Fruit fly (Drosophila melanogaster): ENCODE data around the gene TotE.

The TotE gene

dm6 chr2L:19913416-19913815 is at the start of gene TotE:
Gene TotE (minus strand): TSS chr2L:19913516.
- TF ChIP-seq EcR (GFP tag; optimal IDR thresholded peaks at IDR 0.05) (no peak), Dll (optimal IDR thresholded peaks at IDR 0.05) (no peak), pan (optimal IDR thresholded peaks at IDR 0.05) (no peak), CG8478 (optimal IDR thresholded peaks at IDR 0.05) (no peak), usp (GFP tag; optimal IDR thresholded peaks at IDR 0.05) (no peak), psq (optimal IDR thresholded peaks at IDR 0.05) (no peak)

- no peak for TF ChIP-seq CG8478 (optimal IDR thresholded peaks at IDR 0.05)
- no peak for TF ChIP-seq Dll (optimal IDR thresholded peaks at IDR 0.05)
These were observed 49.0 kb upstream of the TotE start, which contains the start of the genes CG13965 and CG16772 for dm6 chr2L:19962252-19962729. Gene CG13965 (minus strand): TSS chr2L:19962352. Gene CG16772 (plus strand): TSS chr2L:19962679.

- no peak for TF ChIP-seq pan (optimal IDR thresholded peaks at IDR 0.05)
- TF ChIP-seq psq (optimal IDR thresholded peaks at IDR 0.05) = no peak
- no peak for TF ChIP-seq CG8478 (optimal IDR thresholded peaks at IDR 0.05)
- TF ChIP-seq usp (GFP tag; optimal IDR thresholded peaks at IDR 0.05) = no peak
- TF ChIP-seq Dll (optimal IDR thresholded peaks at IDR 0.05) = no peak
- no peak for TF ChIP-seq EcR (GFP tag; optimal IDR thresholded peaks at IDR 0.05)
These were observed 48.3 kb upstream of the TotE start, which contains the start of gene CG42866 for dm6 chr2L:19961585-19961984. Gene CG42866 (minus strand): TSS chr2L:19961685.

- TF ChIP-seq CG8478 (optimal IDR thresholded peaks at IDR 0.05) (no peak), usp (GFP tag; optimal IDR thresholded peaks at IDR 0.05) (no peak), EcR (GFP tag; optimal IDR thresholded peaks at IDR 0.05) (no peak), pan (optimal IDR thresholded peaks at IDR 0.05) (no peak), psq (optimal IDR thresholded peaks at IDR 0.05) (no peak), Dll (optimal IDR thresholded peaks at IDR 0.05) (no peak)
These were observed 47.6 kb upstream of the TotE start, which contains the start of gene CG34051 for dm6 chr2L:19960930-19961329. Gene CG34051 (minus strand): TSS chr2L:19961030.

- TF ChIP-seq Dll (optimal IDR thresholded peaks at IDR 0.05) (no peak), psq (optimal IDR thresholded peaks at IDR 0.05) (no peak), CG8478 (optimal IDR thresholded peaks at IDR 0.05) (no peak), pan (optimal IDR thresholded peaks at IDR 0.05) (no peak), EcR (GFP tag; optimal IDR thresholded peaks at IDR 0.05) (no peak), usp (GFP tag; optimal IDR thresholded peaks at IDR 0.05) (no peak)
These were observed 45.3 kb upstream of the TotE start, which contains the start of gene COX4 for dm6 chr2L:19958520-19959161. Gene COX4 (plus strand): TSS chr2L:19958713.

dm6 chr2L:19952221-19952620 is 38.9 kb upstream of the TotE start:
- TF ChIP-seq EcR (GFP tag; optimal IDR thresholded peaks at IDR 0.05) = no peak
- TF ChIP-seq Dll (optimal IDR thresholded peaks at IDR 0.05) = no peak

dm6 chr2L:19951543-19952163 is 38.3 kb upstream of the TotE start:
- TF ChIP-seq EcR (GFP tag; optimal IDR thresholded peaks at IDR 0.05) (no peak), CG8478 (optimal IDR thresholded peaks at IDR 0.05) (no peak), Dll (optimal IDR thresholded peaks at IDR 0.05) (no peak), usp (GFP tag; optimal IDR thresholded peaks at IDR 0.05) (no peak), pan (optimal IDR thresholded peaks at IDR 0.05) (no peak), psq (optimal IDR thresholded peaks at IDR 0.05) (no peak)

dm6 chr2L:19949600-19949999 is 36.3 kb upstream of the TotE start:
- TF ChIP-seq usp (GFP tag; optimal IDR thresholded peaks at IDR 0.05) = no peak
- no peak for TF ChIP-seq psq (optimal IDR thresholded peaks at IDR 0.05)
- no peak for TF ChIP-seq CG8478 (optimal IDR thresholded peaks at IDR 0.05)

dm6 chr2L:19947992-19948524 is 34.7 kb upstream of the TotE start:
- TF ChIP-seq CG8478 (optimal IDR thresholded peaks at IDR 0.05) (no peak), psq (optimal IDR thresholded peaks at IDR 0.05) (no peak), Dll (optimal IDR thresholded peaks at IDR 0.05) (no peak), usp (GFP tag; optimal IDR thresholded peaks at IDR 0.05) (no peak)

- no peak for TF ChIP-seq Dll (optimal IDR thresholded peaks at IDR 0.05)
- TF ChIP-seq CG8478 (optimal IDR thresholded peaks at IDR 0.05) = no peak
- TF ChIP-seq EcR (GFP tag; optimal IDR thresholded peaks at IDR 0.05) = peak in 1 of 2 experiments; percentile 54
These were observed 31.2 kb upstream of the TotE start for dm6 chr2L:19944309-19945172.

- TF ChIP-seq EcR (GFP tag; optimal IDR thresholded peaks at IDR 0.05) = no peak
- no peak for TF ChIP-seq Dll (optimal IDR thresholded peaks at IDR 0.05)
- no peak for TF ChIP-seq CG8478 (optimal IDR thresholded peaks at IDR 0.05)
- no peak for TF ChIP-seq pan (optimal IDR thresholded peaks at IDR 0.05)
- no peak for TF ChIP-seq psq (optimal IDR thresholded peaks at IDR 0.05)
- no peak for TF ChIP-seq usp (GFP tag; optimal IDR thresholded peaks at IDR 0.05)
These were observed 29.8 kb upstream of the TotE start for dm6 chr2L:19943112-19943511.

- no peak for TF ChIP-seq usp (GFP tag; optimal IDR thresholded peaks at IDR 0.05)
These were observed 29.2 kb upstream of the TotE start for dm6 chr2L:19942510-19942909.

Data from whole organism.